Worm (Caenorhabditis elegans): ENCODE measurements around the gene nhr-39.

DNA sequence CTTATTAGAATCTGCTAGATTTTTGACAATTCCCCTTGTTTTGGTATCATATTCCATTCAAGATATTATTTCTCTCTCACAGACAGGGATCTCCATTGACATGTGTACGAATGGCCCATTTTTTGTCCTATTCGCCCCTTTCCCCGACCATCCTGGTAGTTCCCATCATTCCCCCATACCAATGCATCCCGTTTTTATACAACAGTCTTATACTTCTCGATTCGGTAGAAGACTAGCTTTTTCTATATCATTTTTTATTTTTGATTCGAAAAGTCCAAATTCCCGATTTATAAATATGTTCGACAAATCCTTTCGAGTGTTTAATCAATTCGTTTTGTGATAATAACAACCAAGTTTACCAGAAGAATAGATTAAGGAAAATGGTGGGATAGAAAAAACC lies 23.8 kb downstream of the nhr-39 start:
- TF ChIP-seq sea-1 (GFP tag; conservative IDR thresholded peaks at IDR 0.05): no peak
- no peak for TF ChIP-seq hmbx-1 (tag; optimal IDR thresholded peaks at IDR 0.05)
- TF ChIP-seq ama-1 (optimal IDR thresholded peaks at IDR 0.05): no peak
- no peak for TF ChIP-seq ets-7 (tag; optimal IDR thresholded peaks at IDR 0.05)
- no peak for TF ChIP-seq flt-1 (GFP tag; IDR thresholded peaks at IDR 0.05)
- no peak for TF ChIP-seq aly-1 (tag; optimal IDR thresholded peaks at IDR 0.05)
- no peak for TF ChIP-seq pes-1 (GFP tag; IDR thresholded peaks at IDR 0.05)
- no peak for TF ChIP-seq hmg-4 (GFP tag; optimal IDR thresholded peaks at IDR 0.05)
- TF ChIP-seq tbx-37 (GFP tag; conservative IDR thresholded peaks at IDR 0.05): no peak

Data from whole organism, early embryonic.